Worm (Caenorhabditis elegans): Measurements from ENCODE around the gene H13N06.2.

Gene H13N06.2

ce11 chrX:15441686-15442067 is 46.2 kb upstream of the H13N06.2 start, which contains the start of gene nkat-3:
Gene nkat-3 (plus strand): TSS chrX:15441731.
- TF ChIP-seq mel-28 (tag; optimal IDR thresholded peaks at IDR 0.05; ENCODE audit: borderline replicate concordance) = no peak
- no peak for TF ChIP-seq Y67H2A.10 (GFP tag; conservative IDR thresholded peaks at IDR 0.05)
- no peak for TF ChIP-seq pbrm-1 (GFP tag; IDR thresholded peaks at IDR 0.05)

- TF ChIP-seq madf-6 (GFP tag; IDR thresholded peaks at IDR 0.05) = no peak
- TF ChIP-seq egrh-3 (GFP tag; IDR thresholded peaks at IDR 0.05) = 0 out of 2 replicates have a peak, but pooled peaks have one; percentile 23
Observed at ce11 chrX:15446292-15446794, 41.6 kb upstream of the H13N06.2 start, which contains the start of gene R03A10.5. Gene R03A10.5 (plus strand): TSS chrX:15446722.

DNA sequence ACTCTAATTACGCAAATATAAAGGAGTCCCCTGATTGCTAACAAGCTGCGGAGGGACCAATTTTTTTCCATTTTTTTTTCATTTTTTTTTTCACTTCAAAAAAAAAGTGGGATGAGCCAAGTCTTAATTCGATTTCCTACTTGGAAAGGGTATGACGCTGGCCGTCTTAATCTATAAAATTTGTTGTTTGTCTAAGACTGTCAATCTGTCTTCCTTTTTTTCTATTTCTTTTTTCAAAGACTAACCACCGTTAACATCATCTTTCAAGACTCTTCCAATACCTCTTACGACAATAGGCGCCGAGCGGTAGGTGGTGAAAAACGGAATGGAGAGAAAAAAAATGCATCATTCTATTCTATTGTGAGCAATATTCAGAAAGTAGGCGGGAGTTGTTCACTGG is 22.9 kb upstream of the H13N06.2 start:
- TF ChIP-seq rec-8 (tag; optimal IDR thresholded peaks at IDR 0.05) (no peak), pha-4 (tag; optimal IDR thresholded peaks at IDR 0.05) (no peak), snpc-3.4 (tag; optimal IDR thresholded peaks at IDR 0.05) (no peak), repo-1 (tag; optimal IDR thresholded peaks at IDR 0.05) (no peak), nfya-1 (tag; optimal IDR thresholded peaks at IDR 0.05; ENCODE audit: borderline replicate concordance, insufficient read depth) (no peak), cebp-2 (GFP tag; IDR thresholded peaks at IDR 0.05) (no peak), gei-17 (GFP tag; optimal IDR thresholded peaks at IDR 0.05) (no peak), dox-1 (GFP tag; IDR thresholded peaks at IDR 0.05) (no peak), nhr-90 (tag; optimal IDR thresholded peaks at IDR 0.05) (no peak), hmg-20 (GFP tag; IDR thresholded peaks at IDR 0.05) (no peak), lin-40 (tag; optimal IDR thresholded peaks at IDR 0.05) (no peak), chd-7 (tag; optimal IDR thresholded peaks at IDR 0.05) (no peak), bed-2 (GFP tag; IDR thresholded peaks at IDR 0.05) (no peak)

DNA sequence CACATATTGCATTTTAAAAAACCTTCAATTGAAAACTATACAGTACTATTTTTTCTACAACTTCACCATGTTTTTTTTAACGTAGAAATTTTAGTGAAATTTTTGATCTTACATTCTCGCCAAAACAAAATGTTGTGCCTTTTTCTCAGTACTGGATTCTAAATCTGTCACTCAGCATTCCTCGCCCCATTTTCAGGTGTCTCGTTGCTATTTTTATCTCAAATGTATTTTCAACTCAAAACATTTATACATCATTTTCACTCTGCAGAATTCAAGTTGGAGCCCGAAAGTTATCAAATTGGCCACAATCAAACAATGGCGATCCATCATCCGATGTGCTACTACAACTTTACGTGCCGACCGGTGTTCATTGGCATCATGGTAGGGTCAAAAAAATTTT is 21.9 kb upstream of the H13N06.2 start, which contains the start of gene sprr-1:
sprr-1 (plus strand) TSS at position 269 of the 400 bp plus-strand sequence.
- TF ChIP-seq F49E8.2 (tag; optimal IDR thresholded peaks at IDR 0.05; ENCODE audit: insufficient read depth) (no peak), tbx-9 (tag; optimal IDR thresholded peaks at IDR 0.05; ENCODE audit: borderline replicate concordance) (no peak), atf-7 (tag; optimal IDR thresholded peaks at IDR 0.05) (no peak), rpc-1 (optimal IDR thresholded peaks at IDR 0.05) (no peak), rpc-1 (tag; optimal IDR thresholded peaks at IDR 0.05) (no peak), nfyb-1 (GFP tag; IDR thresholded peaks at IDR 0.05) (no peak), aptf-3 (GFP tag; IDR thresholded peaks at IDR 0.05) (no peak), pha-4 (tag; optimal IDR thresholded peaks at IDR 0.05) (no peak), D2030.7 (GFP tag; IDR thresholded peaks at IDR 0.05) (no peak), madf-8 (GFP tag; conservative IDR thresholded peaks at IDR 0.05) (no peak), akir-1 (GFP tag; optimal IDR thresholded peaks at IDR 0.05) (no peak), hlh-12 (tag; optimal IDR thresholded peaks at IDR 0.05) (no peak), cebp-2 (GFP tag; IDR thresholded peaks at IDR 0.05) (no peak), ccch-3 (GFP tag; optimal IDR thresholded peaks at IDR 0.05) (no peak)

DNA sequence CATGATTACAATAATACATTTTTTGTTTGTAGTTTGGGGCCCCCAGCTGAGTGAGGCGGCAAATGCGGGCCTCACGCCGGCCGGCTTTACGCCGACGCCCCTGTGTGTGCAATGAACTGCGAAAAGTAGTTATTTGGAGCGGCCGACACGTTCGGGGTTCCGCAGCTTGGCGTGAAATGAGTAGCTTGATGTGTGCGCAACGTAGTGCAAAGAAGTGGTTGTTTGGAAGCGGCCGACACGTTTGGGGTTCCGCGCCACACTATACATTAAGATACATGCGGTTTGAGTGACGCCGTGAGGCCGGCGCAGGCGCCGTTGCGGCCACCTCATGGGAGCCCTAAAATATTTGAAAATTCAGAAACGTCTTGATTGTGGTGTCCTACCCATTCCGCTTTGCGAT is 19.2 kb upstream of the H13N06.2 start:
- TF ChIP-seq C06A6.2 (GFP tag; conservative IDR thresholded peaks at IDR 0.05) (no peak), Y53F4B.3 (GFP tag; IDR thresholded peaks at IDR 0.05) (no peak), ceh-40 (GFP tag; IDR thresholded peaks at IDR 0.05) (no peak), rcor-1 (GFP tag; IDR thresholded peaks at IDR 0.05) (no peak), nhr-80 (tag; optimal IDR thresholded peaks at IDR 0.05) (no peak), snpc-4 (GFP tag; optimal IDR thresholded peaks at IDR 0.05) (no peak), snpc-4 (tag; optimal IDR thresholded peaks at IDR 0.05) (peak in 2 of 4 experiments; percentile 81 to 87), Y53G8AR.9 (GFP tag; conservative IDR thresholded peaks at IDR 0.05) (no peak), hmg-1.2 (GFP tag; IDR thresholded peaks at IDR 0.05) (no peak), zfh-2 (GFP tag; conservative IDR thresholded peaks at IDR 0.05) (peak; percentile 42; the same call in 1 of the 2 replicates), lin-54 (GFP tag; optimal IDR thresholded peaks at IDR 0.05) (no peak), ztf-18 (tag; optimal IDR thresholded peaks at IDR 0.05) (no peak)

Measured in whole organism, young adult.